Fruit fly (Drosophila melanogaster) whole organism, prepupa: ENCODE measurements around the gene HDAC1.
A peak's percentile ranks its signal among the peaks of the same experiment; 100 is the strongest.

Experiments
- CG10669 ChIP-seq: fragments of 200-800 bp; sonication (Bioruptor generic); optimal IDR thresholded peaks from 3 replicates; lab custom pipeline; 2018; ENCODE audit warnings: missing biosample characterization, mild to moderate bottlenecking, missing genetic modification characterization, moderate library complexity
- CG11762 ChIP-seq: fragments of 200-800 bp; sonication (Bioruptor generic); optimal IDR thresholded peaks from 3 replicates; lab custom pipeline; 2016; ENCODE audit warnings: missing biosample characterization, missing genetic modification characterization; ENCODE audit not compliant: insufficient read depth
- CG11902 ChIP-seq: fragments of 200-800 bp; sonication (Bioruptor generic); optimal IDR thresholded peaks from 3 replicates; lab custom pipeline; 2016; ENCODE audit warnings: missing biosample characterization, missing genetic modification characterization
- CG15336 ChIP-seq: fragments of 200-800 bp; sonication (Bioruptor generic); IDR thresholded peaks from 2 replicates; pipeline ENCODE4 v1.3.6; 2022; ENCODE audit warnings: missing biosample characterization, missing genetic modification characterization
- CG1621 ChIP-seq: fragments of 200-800 bp; sonication (Bioruptor generic); optimal IDR thresholded peaks from 3 replicates; lab custom pipeline; 2018; ENCODE audit warnings: missing biosample characterization, mild to moderate bottlenecking, missing genetic modification characterization
- CG16779 ChIP-seq: fragments of 200-800 bp; sonication (Bioruptor generic); optimal IDR thresholded peaks from 3 replicates; lab custom pipeline; 2017; ENCODE audit warnings: missing biosample characterization, mild to moderate bottlenecking, missing genetic modification characterization
- CG3032 ChIP-seq: fragments of 200-800 bp; optimal IDR thresholded peaks from 2 replicates; lab custom pipeline; 2019; ENCODE audit warnings: missing biosample characterization, mild to moderate bottlenecking, missing genetic modification characterization, moderate library complexity
- CG32006 ChIP-seq: fragments of 200-800 bp; sonication (Bioruptor generic); optimal IDR thresholded peaks from 3 replicates; lab custom pipeline; 2017; ENCODE audit warnings: missing biosample characterization, mild to moderate bottlenecking, missing genetic modification characterization
- CG34406 ChIP-seq: fragments of 200-800 bp; sonication (Bioruptor generic); optimal IDR thresholded peaks from 3 replicates; lab custom pipeline; 2016; ENCODE audit warnings: missing biosample characterization, missing genetic modification characterization
- CG6276 ChIP-seq: fragments of 200-800 bp; sonication (Bioruptor generic); optimal IDR thresholded peaks from 2 replicates; lab custom pipeline; 2017; ENCODE audit warnings: missing biosample characterization, mild to moderate bottlenecking, missing genetic modification characterization
- CG6792 ChIP-seq: fragments of 200-800 bp; sonication (Bioruptor generic); optimal IDR thresholded peaks from 3 replicates; lab custom pipeline; 2016; ENCODE audit warnings: missing biosample characterization, missing genetic modification characterization
- CG6808 ChIP-seq: fragments of 200-800 bp; sonication (Bioruptor generic); optimal IDR thresholded peaks from 3 replicates; lab custom pipeline; 2017; ENCODE audit warnings: missing biosample characterization, missing genetic modification characterization, mild to moderate bottlenecking, moderate library complexity, missing genetic modification reagents
- CG6854 ChIP-seq: fragments of 200-800 bp; sonication (Bioruptor generic); optimal IDR thresholded peaks from 2 replicates; lab custom pipeline; 2017; ENCODE audit warnings: missing biosample characterization, mild to moderate bottlenecking, missing genetic modification characterization
- CG7368 ChIP-seq: fragments of 200-800 bp; sonication (Bioruptor generic); optimal IDR thresholded peaks from 3 replicates; lab custom pipeline; 2016; ENCODE audit warnings: missing biosample characterization, missing genetic modification characterization
- CG8119 ChIP-seq: fragments of 200-800 bp; sonication (Bioruptor generic); IDR thresholded peaks from 3 replicates; pipeline ENCODE4 v1.3.6; 2022; ENCODE audit warnings: missing biosample characterization, missing genetic modification characterization
- CG8319 ChIP-seq: fragments of 200-800 bp; sonication (Bioruptor generic); optimal IDR thresholded peaks from 3 replicates; lab custom pipeline; 2016; ENCODE audit warnings: missing biosample characterization, missing genetic modification characterization
- CG8632 ChIP-seq: fragments of 200-800 bp; sonication (Bioruptor generic); optimal IDR thresholded peaks from 3 replicates; lab custom pipeline; 2016; ENCODE audit warnings: missing biosample characterization, missing genetic modification characterization
- CG9139 ChIP-seq: fragments of 200-800 bp; sonication (Bioruptor generic); optimal IDR thresholded peaks from 3 replicates; lab custom pipeline; 2017; ENCODE audit warnings: missing biosample characterization, mild to moderate bottlenecking, missing genetic modification characterization
- Eip78C ChIP-seq: fragments of 200-800 bp; sonication (Bioruptor generic); peaks from one replicate; lab custom pipeline; 2016; ENCODE audit warnings: missing biosample characterization, missing genetic modification characterization
- Eip93F ChIP-seq: fragments of 200-800 bp; sonication (Bioruptor generic); optimal IDR thresholded peaks from 2 replicates; lab custom pipeline; 2016; ENCODE audit warnings: missing biosample characterization, mild to moderate bottlenecking, missing genetic modification characterization
- Ets21C ChIP-seq: fragments of 200-800 bp; sonication (Bioruptor generic); optimal IDR thresholded peaks from 3 replicates; lab custom pipeline; 2016; ENCODE audit warnings: missing biosample characterization, missing genetic modification characterization
- Ets96B ChIP-seq: fragments of 200-800 bp; optimal IDR thresholded peaks from 2 replicates; lab custom pipeline; 2019; ENCODE audit warnings: missing biosample characterization, mild to moderate bottlenecking, missing genetic modification characterization, moderate library complexity
- Gug ChIP-seq: fragments of 200-800 bp; sonication (Bioruptor generic); IDR thresholded peaks from 2 replicates; pipeline ENCODE4 v1.3.6; 2022; ENCODE audit warnings: missing biosample characterization, missing genetic modification characterization
- Hr38 ChIP-seq: sonication (Bioruptor generic); optimal IDR thresholded peaks from 2 replicates; lab custom pipeline; 2016; ENCODE audit warnings: missing biosample characterization, missing genetic modification characterization
- Lpt ChIP-seq: fragments of 200-800 bp; sonication (Bioruptor generic); optimal IDR thresholded peaks from 3 replicates; lab custom pipeline; 2016; ENCODE audit warnings: missing biosample characterization, missing genetic modification characterization
- OdsH ChIP-seq: fragments of 200-800 bp; sonication (Bioruptor generic); optimal IDR thresholded peaks from 3 replicates; lab custom pipeline; 2016; ENCODE audit warnings: missing biosample characterization, missing genetic modification characterization
- Smox ChIP-seq: fragments of 200-800 bp; sonication (Bioruptor generic); optimal IDR thresholded peaks from 3 replicates; lab custom pipeline; 2016; ENCODE audit warnings: missing biosample characterization, missing genetic modification characterization
- Sox102F ChIP-seq: fragments of 200-800 bp; sonication (Bioruptor generic); optimal IDR thresholded peaks from 2 replicates; lab custom pipeline; 2016; ENCODE audit warnings: missing biosample characterization, mild to moderate bottlenecking, missing genetic modification characterization
- Sox14 ChIP-seq: fragments of 200-800 bp; sonication (Bioruptor generic); optimal IDR thresholded peaks from 3 replicates; lab custom pipeline; 2016; ENCODE audit warnings: missing biosample characterization, missing genetic modification characterization
- achi ChIP-seq: fragments of 200-800 bp; sonication (Bioruptor generic); optimal IDR thresholded peaks from 3 replicates; lab custom pipeline; 2016; ENCODE audit warnings: missing biosample characterization, missing genetic modification characterization
- acj6 ChIP-seq: fragments of 200-800 bp; sonication (Bioruptor generic); optimal IDR thresholded peaks from 3 replicates; lab custom pipeline; 2016; ENCODE audit warnings: missing biosample characterization, missing genetic modification characterization
- cyc ChIP-seq: fragments of 200-800 bp; sonication (Bioruptor generic); optimal IDR thresholded peaks from 3 replicates; lab custom pipeline; 2016; ENCODE audit warnings: missing biosample characterization, missing genetic modification characterization
- dac ChIP-seq: fragments of 200-800 bp; sonication (Bioruptor generic); optimal IDR thresholded peaks from 2 replicates; lab custom pipeline; 2017; ENCODE audit warnings: missing biosample characterization, mild to moderate bottlenecking, missing genetic modification characterization
- esn ChIP-seq: fragments of 200-800 bp; sonication (Bioruptor generic); optimal IDR thresholded peaks from 2 replicates; lab custom pipeline; 2016; ENCODE audit warnings: missing biosample characterization, mild to moderate bottlenecking, missing genetic modification characterization, moderate library complexity
- fd59A ChIP-seq: fragments of 200-800 bp; sonication (Bioruptor generic); optimal IDR thresholded peaks from 2 replicates; lab custom pipeline; 2017; ENCODE audit warnings: missing biosample characterization, mild to moderate bottlenecking, missing genetic modification characterization, missing genetic modification reagents
- fd85E ChIP-seq: fragments of 200-800 bp; sonication (Bioruptor generic); optimal IDR thresholded peaks from 3 replicates; lab custom pipeline; 2016; ENCODE audit warnings: missing biosample characterization, missing genetic modification characterization
- fkh ChIP-seq: fragments of 200-800 bp; sonication (Bioruptor generic); optimal IDR thresholded peaks from 3 replicates; lab custom pipeline; 2017; ENCODE audit warnings: missing biosample characterization, mild to moderate bottlenecking, missing genetic modification characterization, moderate library complexity
- lz ChIP-seq: fragments of 200-800 bp; sonication (Bioruptor generic); optimal IDR thresholded peaks from 3 replicates; lab custom pipeline; 2016; ENCODE audit warnings: missing biosample characterization, missing genetic modification characterization
- net ChIP-seq: fragments of 200-800 bp; sonication (Bioruptor generic); optimal IDR thresholded peaks from 3 replicates; lab custom pipeline; 2016; ENCODE audit warnings: missing biosample characterization, missing genetic modification characterization
- pdm3 ChIP-seq: fragments of 200-800 bp; sonication (Bioruptor generic); optimal IDR thresholded peaks from 3 replicates; lab custom pipeline; 2016; ENCODE audit warnings: missing biosample characterization, missing genetic modification characterization
- spab ChIP-seq: fragments of 200-800 bp; sonication (Bioruptor generic); optimal IDR thresholded peaks from 2 replicates; lab custom pipeline; 2017; ENCODE audit warnings: missing biosample characterization, mild to moderate bottlenecking, missing genetic modification characterization, missing genetic modification reagents
- ss ChIP-seq, 2 experiments: fragments of 200-800 bp; sonication (Bioruptor generic); optimal IDR thresholded peaks; 2 replicates in 1 of 2; 3 replicates in 1 of 2; lab custom pipeline; 2017 to 2018; ENCODE audit warnings: mild to moderate bottlenecking in 2 of 2, missing biosample characterization in 2 of 2, missing genetic modification characterization in 2 of 2, moderate library complexity in 1 of 2
- svp ChIP-seq: fragments of 200-800 bp; sonication (Bioruptor generic); peaks from one replicate; lab custom pipeline; 2016; ENCODE audit warnings: missing biosample characterization, missing genetic modification characterization
- topi ChIP-seq: fragments of 200-800 bp; sonication (Bioruptor generic); optimal IDR thresholded peaks from 3 replicates; lab custom pipeline; 2016; ENCODE audit warnings: missing biosample characterization, missing genetic modification characterization
- vri ChIP-seq: fragments of 200-800 bp; sonication (Bioruptor generic); optimal IDR thresholded peaks from 3 replicates; lab custom pipeline; 2016; ENCODE audit warnings: missing biosample characterization, mild to moderate bottlenecking, missing genetic modification characterization

Gene HDAC1

dm6 chr3L:4603439-4603838 lies 23.1 kb upstream of the HDAC1 start (continued):
- TF ChIP-seq acj6 (GFP tag; lab: Kevin White, UChicago), result peak; percentile 31
- TF ChIP-seq net (GFP tag; lab: Kevin White, UChicago), result no peak
- TF ChIP-seq svp (GFP tag; lab: Kevin White, UChicago), result no peak
- TF ChIP-seq Gug, result no peak
- no peak for TF ChIP-seq Eip93F (GFP tag; lab: Kevin White, UChicago)
- TF ChIP-seq Smox, result no peak
- no peak for TF ChIP-seq CG8119 (GFP tag; lab: Robert Waterston, UW)
- no peak for TF ChIP-seq dac
- TF ChIP-seq Ets96B, result peak; percentile 53
- no peak for TF ChIP-seq pdm3 (GFP tag; lab: Kevin White, UChicago)
- TF ChIP-seq CG10669 (GFP tag; lab: Kevin White, UChicago), result peak; percentile 38
- TF ChIP-seq CG6808 (GFP tag; lab: Kevin White, UChicago), result no peak
- TF ChIP-seq, all 60 proteins: peak for 16

- TF ChIP-seq Eip93F (GFP tag; lab: Kevin White, UChicago) (no peak), svp (GFP tag; lab: Kevin White, UChicago) (peak; percentile 14), CG11762 (no peak), lz (GFP tag; lab: Kevin White, UChicago) (no peak), CG6792 (GFP tag; lab: Kevin White, UChicago) (no peak)
Measured at dm6 chr3L:4606739-4607428, 19.6 kb upstream of the HDAC1 start.

- TF ChIP-seq dac (peak; percentile 48), Sox14 (GFP tag; lab: Kevin White, UChicago) (peak; percentile 49), CG6808 (GFP tag; lab: Kevin White, UChicago) (peak; percentile 43), Sox102F (GFP tag; lab: Kevin White, UChicago) (peak; percentile 65), topi (peak; percentile 60), Ets21C (GFP tag; lab: Kevin White, UChicago) (no peak), esn (peak; percentile 70), CG6854 (no peak), CG9139 (GFP tag; lab: Kevin White, UChicago) (no peak), Gug (peak; percentile 72), CG8319 (GFP tag; lab: Kevin White, UChicago) (peak; percentile 48), CG6792 (GFP tag; lab: Kevin White, UChicago) (peak; percentile 57), Ets96B (peak; percentile 52), fd59A (peak; percentile 25), Hr38 (no peak), fkh (no peak), net (GFP tag; lab: Kevin White, UChicago) (peak; percentile 78), Eip78C (GFP tag; lab: Kevin White, UChicago) (peak; percentile 83), CG16779 (no peak), CG15336 (peak; percentile 84), CG10669 (GFP tag; lab: Kevin White, UChicago) (peak; percentile 49), OdsH (GFP tag; lab: Kevin White, UChicago) (peak; percentile 74), Lpt (GFP tag; lab: Kevin White, UChicago) (peak; percentile 54), CG11902 (GFP tag; lab: Kevin White, UChicago) (peak; percentile 63), CG3032 (tag; lab: Kevin White, UChicago) (peak; percentile 47), CG32006 (GFP tag; lab: Kevin White, UChicago) (peak; percentile 83), CG34406 (GFP tag; lab: Kevin White, UChicago) (peak; percentile 43), CG8632 (GFP tag; lab: Kevin White, UChicago) (peak; percentile 44), acj6 (GFP tag; lab: Kevin White, UChicago) (peak; percentile 69), cyc (peak; percentile 71), fd85E (no peak), CG6276 (GFP tag; lab: Kevin White, UChicago) (peak; percentile 71), ss (GFP tag; optimal IDR thresholded peaks at IDR 0.05; lab: Kevin White, UChicago) (peak; percentile 25 to 26), lz (GFP tag; lab: Kevin White, UChicago) (peak; percentile 39), CG7368 (peak; percentile 55), pdm3 (GFP tag; lab: Kevin White, UChicago) (peak; percentile 78), CG8119 (GFP tag; lab: Robert Waterston, UW) (peak; percentile 81), spab (GFP tag; lab: Kevin White, UChicago) (peak; percentile 25), vri (peak; percentile 16), achi (GFP tag; lab: Kevin White, UChicago) (peak; percentile 69), CG1621 (tag; lab: Kevin White, UChicago) (no peak)
Measured at dm6 chr3L:4607653-4608052, 18.9 kb upstream of the HDAC1 start.
